Worm (Caenorhabditis elegans) whole organism, L1 larva: ENCODE data around the gene F25A2.1.

Source experiments
- blmp-1 ChIP-seq: fragments of 150-350 bp; optimal IDR thresholded peaks from 2 replicates; lab custom pipeline; 2014; ENCODE audit warnings: missing biosample characterization, missing genetic modification characterization
- dpl-1 ChIP-seq, 3 experiments: fragments of 150-350 bp in 2 of 3; sonication (generic microtip) in 1 of 3; optimal IDR thresholded peaks; 2 replicates each; lab custom pipeline; 2014 to 2017; ENCODE audit warnings: missing biosample characterization in 3 of 3, missing genetic modification characterization in 3 of 3, missing genetic modification reagents in 3 of 3
- egl-27 ChIP-seq, 2 experiments: fragments of 150-350 bp in 1 of 2; sonication (generic microtip); optimal IDR thresholded peaks; 3 replicates each; lab custom pipeline; 2017 to 2018; ENCODE audit warnings: missing biosample characterization in 2 of 2, missing genetic modification characterization in 2 of 2, missing genetic modification reagents in 2 of 2
- fkh-10 ChIP-seq: sonication (generic microtip); optimal IDR thresholded peaks from 2 replicates; lab custom pipeline; 2017; ENCODE audit warnings: missing biosample characterization, missing genetic modification reagents, missing genetic modification characterization
- jun-1 ChIP-seq: fragments of 150-350 bp; optimal IDR thresholded peaks from 2 replicates; lab custom pipeline; 2014; ENCODE audit warnings: missing biosample characterization, missing genetic modification reagents, missing genetic modification characterization
- lin-15B ChIP-seq: fragments of 150-350 bp; sonication (generic microtip); optimal IDR thresholded peaks from 3 replicates; lab custom pipeline; 2014; ENCODE audit warnings: missing biosample characterization, missing genetic modification characterization
- nhr-12 ChIP-seq: sonication (generic microtip); optimal IDR thresholded peaks from 2 replicates; lab custom pipeline; 2017; ENCODE audit warnings: missing biosample characterization, missing genetic modification characterization
- nhr-71 ChIP-seq: sonication (generic microtip); optimal IDR thresholded peaks from 2 replicates; lab custom pipeline; 2016; ENCODE audit warnings: mild to moderate bottlenecking, missing genetic modification characterization, moderate library complexity, missing compliant biosample characterization
- nhr-77 ChIP-seq: fragments of 150-350 bp; optimal IDR thresholded peaks from 2 replicates; lab custom pipeline; 2014; ENCODE audit warnings: missing biosample characterization, missing genetic modification characterization
- nhr-90 ChIP-seq: sonication (generic microtip); optimal IDR thresholded peaks from 2 replicates; lab custom pipeline; 2016; ENCODE audit warnings: mild to moderate bottlenecking, missing genetic modification characterization, missing compliant biosample characterization; ENCODE audit not compliant: poor library complexity
- pqm-1 ChIP-seq: sonication (generic microtip); optimal IDR thresholded peaks from 3 replicates; lab custom pipeline; 2017; ENCODE audit warnings: missing biosample characterization, missing genetic modification characterization
- sox-4 ChIP-seq: sonication (generic microtip); optimal IDR thresholded peaks from 2 replicates; lab custom pipeline; 2016; ENCODE audit warnings: missing genetic modification characterization, missing compliant biosample characterization
- ztf-11 ChIP-seq, 2 experiments: sonication (generic microtip); optimal IDR thresholded peaks; 2 replicates each; lab custom pipeline; 2016 to 2017; ENCODE audit warnings: missing genetic modification characterization in 2 of 2, missing biosample characterization in 1 of 2, missing compliant biosample characterization in 1 of 2

- no peak for TF ChIP-seq jun-1 (tag; lab: Kevin White, UChicago)
- no peak for TF ChIP-seq fkh-10 (GFP tag; lab: Kevin White, UChicago)
- no peak for TF ChIP-seq nhr-90
- TF ChIP-seq sox-4 (tag; lab: Kevin White, UChicago), result no peak
- no peak for TF ChIP-seq nhr-71 (tag; lab: Kevin White, UChicago)
- no peak for TF ChIP-seq pqm-1 (tag; lab: Kevin White, UChicago)
- no peak for TF ChIP-seq nhr-77 (tag; lab: Kevin White, UChicago)
- TF ChIP-seq nhr-12, result no peak
- no peak for TF ChIP-seq egl-27 (tag; optimal IDR thresholded peaks at IDR 0.05; lab: Kevin White, UChicago)
- no peak for TF ChIP-seq ztf-11 (tag; optimal IDR thresholded peaks at IDR 0.05; lab: Kevin White, UChicago)
- no peak for TF ChIP-seq dpl-1 (GFP tag; optimal IDR thresholded peaks at IDR 0.05; lab: Kevin White, UChicago)
- TF ChIP-seq blmp-1, result no peak
- no peak for TF ChIP-seq lin-15B (tag; lab: Kevin White, UChicago)
Measured at ce11 chrV:1170591-1170990, 8.8 kb upstream of the F25A2.1 start.
